Worm (Caenorhabditis elegans): ENCODE data around the gene fipr-20.

ce11 chrIII:7462295-7462694 is at the start of gene fipr-20:
- no peak for TF ChIP-seq nhr-237 (tag; optimal IDR thresholded peaks at IDR 0.05)
- TF ChIP-seq drap-1 (GFP tag; optimal IDR thresholded peaks at IDR 0.05): no peak
- TF ChIP-seq pha-4 (tag; optimal IDR thresholded peaks at IDR 0.05): no peak
- TF ChIP-seq lin-32 (GFP tag; optimal IDR thresholded peaks at IDR 0.05): no peak
- TF ChIP-seq hlh-1 (tag; optimal IDR thresholded peaks at IDR 0.05): no peak
- no peak for TF ChIP-seq nhr-2 (tag; optimal IDR thresholded peaks at IDR 0.05)
- TF ChIP-seq ztf-11 (tag; optimal IDR thresholded peaks at IDR 0.05): no peak
- TF ChIP-seq lin-13 (tag; optimal IDR thresholded peaks at IDR 0.05): no peak
- no peak for TF ChIP-seq unc-39 (tag; optimal IDR thresholded peaks at IDR 0.05)
- no peak for TF ChIP-seq nhr-28 (tag; optimal IDR thresholded peaks at IDR 0.05)
- TF ChIP-seq sem-2 (GFP tag; optimal IDR thresholded peaks at IDR 0.05): no peak
- TF ChIP-seq mab-5 (tag; optimal IDR thresholded peaks at IDR 0.05): no peak

All from whole organism, mixed stage, embryonic.